Worm (Caenorhabditis elegans) whole organism, early embryonic: ENCODE measurements around the gene F26F4.9.

Experiments
- B0310.2 ChIP-seq: sonication (generic microtip); optimal IDR thresholded peaks from 2 replicates; lab custom pipeline; 2016; ENCODE audit warnings: mild to moderate bottlenecking, missing genetic modification characterization, missing compliant biosample characterization
- aly-1 ChIP-seq: sonication (generic microtip); optimal IDR thresholded peaks from 2 replicates; lab custom pipeline; 2016; ENCODE audit warnings: missing genetic modification characterization, missing compliant biosample characterization
- ama-1 ChIP-seq: fragments of 150-350 bp; optimal IDR thresholded peaks from 2 replicates; lab custom pipeline; 2014
- ceh-13 ChIP-seq: fragments of 200-800 bp; sonication (Bioruptor generic); optimal IDR thresholded peaks from 2 replicates; lab custom pipeline; 2018; ENCODE audit warnings: mild to moderate bottlenecking, missing genetic modification characterization, missing compliant biosample characterization
- ceh-36 ChIP-seq: sonication (generic microtip); optimal IDR thresholded peaks from 2 replicates; lab custom pipeline; 2016; ENCODE audit warnings: missing genetic modification characterization, inconsistent platforms, missing compliant biosample characterization
- flt-1 ChIP-seq: fragments of 200-800 bp; sonication (Bioruptor generic); IDR thresholded peaks from 2 replicates; pipeline ENCODE4 v1.3.6; 2022; ENCODE audit warnings: missing genetic modification characterization, missing compliant biosample characterization
- hmbx-1 ChIP-seq: sonication (generic microtip); optimal IDR thresholded peaks from 2 replicates; lab custom pipeline; 2016; ENCODE audit warnings: mild to moderate bottlenecking, missing genetic modification characterization, missing compliant biosample characterization
- pes-1 ChIP-seq: fragments of 200-800 bp; sonication (Bioruptor generic); IDR thresholded peaks from 2 replicates; pipeline ENCODE4 v1.3.6; 2022; ENCODE audit warnings: missing genetic modification reagents, missing genetic modification characterization, missing compliant biosample characterization
- scrt-1 ChIP-seq: fragments of 200-800 bp; sonication (Bioruptor generic); IDR thresholded peaks from 2 replicates; pipeline ENCODE4 v1.3.6; 2022; ENCODE audit warnings: missing genetic modification characterization, missing compliant biosample characterization
- tbx-37 ChIP-seq: fragments of 200-800 bp; sonication (Bioruptor generic); conservative IDR thresholded peaks from 2 replicates; pipeline ENCODE4 v1.3.6; 2022; ENCODE audit warnings: missing genetic modification reagents, missing genetic modification characterization, missing compliant biosample characterization

ce11 chrIII:4948631-4949030, 36.3 kb upstream of the F26F4.9 start:
- no peak for TF ChIP-seq scrt-1 (GFP tag; lab: Robert Waterston, UW)
- peak; percentile 21 for TF ChIP-seq B0310.2
- no peak for TF ChIP-seq ama-1 (lab: Kevin White, UChicago)
- TF ChIP-seq ceh-13 (GFP tag; lab: Kevin White, UChicago): no peak
- TF ChIP-seq pes-1 (GFP tag; lab: Robert Waterston, UW): no peak
- TF ChIP-seq ceh-36 (tag; lab: Kevin White, UChicago): no peak
- peak; percentile 57 for TF ChIP-seq aly-1 (tag; lab: Kevin White, UChicago)
- 0 out of 2 replicates have a peak, but pooled peaks have one; percentile 6 for TF ChIP-seq flt-1
- TF ChIP-seq hmbx-1: no peak
- no peak for TF ChIP-seq tbx-37 (GFP tag; lab: Robert Waterston, UW)
